Fruit fly (Drosophila melanogaster) Kc167 (cell line): Measurements from ENCODE around the gene CG42814.

Experiments used
- h ChIP-seq: fragments of >200 bp; optimal IDR thresholded peaks from 3 replicates; lab custom pipeline; 2018; ENCODE audit warnings: missing external identifiers
- insv ChIP-seq: fragments of >200 bp; optimal IDR thresholded peaks from 3 replicates; lab custom pipeline; 2018; ENCODE audit warnings: missing external identifiers
- psq ChIP-seq: fragments of >200 bp; optimal IDR thresholded peaks from 2 replicates; lab custom pipeline; 2017; ENCODE audit warnings: missing external identifiers

DNA sequence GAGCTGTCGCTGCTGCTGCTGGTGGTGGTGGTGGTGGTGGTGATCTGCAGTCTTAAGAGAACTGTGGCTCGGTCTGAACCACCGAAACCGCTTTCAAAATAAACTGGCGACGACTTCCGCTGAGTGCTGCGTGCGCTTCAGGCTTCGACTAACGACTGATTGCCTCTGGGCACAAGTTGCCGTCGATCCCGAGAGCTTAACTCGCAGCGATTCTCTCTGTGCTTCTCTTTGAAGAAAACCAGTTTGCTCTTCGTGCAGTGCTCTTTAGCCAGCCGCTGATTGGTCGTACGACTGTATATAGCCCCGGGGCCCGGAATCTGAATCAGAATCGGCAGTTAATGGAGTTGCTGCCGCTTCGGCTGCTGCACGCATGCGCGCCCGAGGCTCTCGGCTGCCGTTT is 35.2 kb downstream of the CG42814 start, which contains the start of gene Ser:
- TF ChIP-seq h (no peak), insv (lab: Kevin White, UChicago) (no peak), psq (lab: Kevin White, UChicago) (no peak)
